Fruit fly (Drosophila melanogaster): ENCODE data around the gene Toll-9.

The Toll-9 gene

dm6 chr3L:20356613-20357012 is 9.9 kb downstream of the Toll-9 start, which contains the start of gene kin17 (continued):
- TF ChIP-seq CG2116 (GFP tag; optimal IDR thresholded peaks at IDR 0.05), result peak; percentile 2
- peak; percentile 39 for TF ChIP-seq CG14710 (tag; optimal IDR thresholded peaks at IDR 0.05)
- TF ChIP-seq CG9727 (GFP tag; optimal IDR thresholded peaks at IDR 0.05), result no peak
- no peak for TF ChIP-seq schlank (tag; optimal IDR thresholded peaks at IDR 0.05)
- no peak for TF ChIP-seq H15 (GFP tag; IDR thresholded peaks at IDR 0.05)
- no peak for TF ChIP-seq p53 (GFP tag; optimal IDR thresholded peaks at IDR 0.05)
- TF ChIP-seq pfk (GFP tag; optimal IDR thresholded peaks at IDR 0.05), result no peak
- no peak for TF ChIP-seq tin (GFP tag; optimal IDR thresholded peaks at IDR 0.05)
- no peak for TF ChIP-seq CG8765 (GFP tag; IDR thresholded peaks at IDR 0.05)
- TF ChIP-seq CG4360 (GFP tag; IDR thresholded peaks at IDR 0.05), result no peak
- TF ChIP-seq Ets97D (GFP tag; optimal IDR thresholded peaks at IDR 0.05), result peak; percentile 1
- TF ChIP-seq phol (tag; optimal IDR thresholded peaks at IDR 0.05), result no peak
- peak; percentile 55; the same call in 1 of the 2 replicates for TF ChIP-seq tna (GFP tag; IDR thresholded peaks at IDR 0.05; ENCODE audit: partially characterized antibody)
- peak; percentile 72 for TF ChIP-seq amos (GFP tag; IDR thresholded peaks at IDR 0.05; ENCODE audit: partially characterized antibody)
- no peak for TF ChIP-seq crc (GFP tag; optimal IDR thresholded peaks at IDR 0.05)
- peak; percentile 64 for TF ChIP-seq knrl (GFP tag; IDR thresholded peaks at IDR 0.05; ENCODE audit: partially characterized antibody)
- no peak for TF ChIP-seq CG11696 (GFP tag; IDR thresholded peaks at IDR 0.05)
- peak; percentile 56 for TF ChIP-seq Med (GFP tag)
- no peak for TF ChIP-seq CG1792 (GFP tag; optimal IDR thresholded peaks at IDR 0.05)
- TF ChIP-seq HmgD (GFP tag; optimal IDR thresholded peaks at IDR 0.05), result no peak
- TF ChIP-seq Xrp1 (GFP tag; IDR thresholded peaks at IDR 0.05), result no peak
- TF ChIP-seq CG6272 (GFP tag; IDR thresholded peaks at IDR 0.05), result no peak
- no peak for TF ChIP-seq CG17361 (GFP tag; IDR thresholded peaks at IDR 0.05)
- no peak for TF ChIP-seq Optix (GFP tag; IDR thresholded peaks at IDR 0.05)
- no peak for TF ChIP-seq D19A (tag; optimal IDR thresholded peaks at IDR 0.05)
- TF ChIP-seq CG14860 (GFP tag; IDR thresholded peaks at IDR 0.05; ENCODE audit: partially characterized antibody), result no peak
- TF ChIP-seq CG33557 (GFP tag; optimal IDR thresholded peaks at IDR 0.05), result no peak
- no peak for TF ChIP-seq mirr (GFP tag; optimal IDR thresholded peaks at IDR 0.05)
- no peak for TF ChIP-seq oc (tag; optimal IDR thresholded peaks at IDR 0.05)
- TF ChIP-seq z (GFP tag; IDR thresholded peaks at IDR 0.05), result no peak
- no peak for TF ChIP-seq Hr3 (GFP tag; optimal IDR thresholded peaks at IDR 0.05)
- no peak for TF ChIP-seq Abd-B (GFP tag; optimal IDR thresholded peaks at IDR 0.05)
- TF ChIP-seq ase (GFP tag; IDR thresholded peaks at IDR 0.05), result no peak
- TF ChIP-seq PHDP (tag; optimal IDR thresholded peaks at IDR 0.05), result no peak
- TF ChIP-seq CG17612 (GFP tag; IDR thresholded peaks at IDR 0.05), result no peak
- TF ChIP-seq salm (tag; optimal IDR thresholded peaks at IDR 0.05), result no peak
- TF ChIP-seq dmrt99B (tag; optimal IDR thresholded peaks at IDR 0.05), result no peak
- peak; percentile 80 for TF ChIP-seq BEAF-32 (GFP tag; optimal IDR thresholded peaks at IDR 0.05)
- TF ChIP-seq B-H1 (GFP tag; IDR thresholded peaks at IDR 0.05), result no peak
- TF ChIP-seq stwl (tag; optimal IDR thresholded peaks at IDR 0.05), result peak; percentile 91
- no peak for TF ChIP-seq CG5953 (GFP tag; IDR thresholded peaks at IDR 0.05)
- TF ChIP-seq Dp (GFP tag; optimal IDR thresholded peaks at IDR 0.05), result peak; percentile 84
- TF ChIP-seq CG31388 (GFP tag; optimal IDR thresholded peaks at IDR 0.05), result no peak
- no peak for TF ChIP-seq CG15514 (GFP tag; optimal IDR thresholded peaks at IDR 0.05)
- no peak for TF ChIP-seq CG7556 (GFP tag; optimal IDR thresholded peaks at IDR 0.05)
- TF ChIP-seq gsb-n (tag; optimal IDR thresholded peaks at IDR 0.05), result no peak
- no peak for TF ChIP-seq slbo (GFP tag; IDR thresholded peaks at IDR 0.05)
- TF ChIP-seq Bdp1 (GFP tag; optimal IDR thresholded peaks at IDR 0.05), result no peak
- TF ChIP-seq CG6254 (GFP tag; optimal IDR thresholded peaks at IDR 0.05), result no peak
- TF ChIP-seq CG30431 (GFP tag; optimal IDR thresholded peaks at IDR 0.05), result no peak
- TF ChIP-seq CG32532 (GFP tag; IDR thresholded peaks at IDR 0.05), result no peak
- no peak for TF ChIP-seq Hmr (GFP tag; optimal IDR thresholded peaks at IDR 0.05)

All from whole organism, embryonic.